Fruit fly (Drosophila melanogaster) Kc167 (cell line): ENCODE measurements around the gene CG11151.

Source experiments
- Myc ChIP-seq: fragments of >200 bp; optimal IDR thresholded peaks from 2 replicates; lab custom pipeline; 2017; ENCODE audit warnings: missing external identifiers
- Sin3A ChIP-seq: fragments of >200 bp; optimal IDR thresholded peaks from 2 replicates; lab custom pipeline; 2018; ENCODE audit warnings: missing external identifiers
- h ChIP-seq: fragments of >200 bp; optimal IDR thresholded peaks from 3 replicates; lab custom pipeline; 2018; ENCODE audit warnings: missing external identifiers
- insv ChIP-seq: fragments of >200 bp; optimal IDR thresholded peaks from 3 replicates; lab custom pipeline; 2018; ENCODE audit warnings: missing external identifiers
- psq ChIP-seq: fragments of >200 bp; optimal IDR thresholded peaks from 2 replicates; lab custom pipeline; 2017; ENCODE audit warnings: missing external identifiers
- ttk ChIP-seq: sonication (Bioruptor generic); optimal IDR thresholded peaks from 2 replicates; lab custom pipeline; 2017; ENCODE audit warnings: missing external identifiers

The CG11151 gene

DNA sequence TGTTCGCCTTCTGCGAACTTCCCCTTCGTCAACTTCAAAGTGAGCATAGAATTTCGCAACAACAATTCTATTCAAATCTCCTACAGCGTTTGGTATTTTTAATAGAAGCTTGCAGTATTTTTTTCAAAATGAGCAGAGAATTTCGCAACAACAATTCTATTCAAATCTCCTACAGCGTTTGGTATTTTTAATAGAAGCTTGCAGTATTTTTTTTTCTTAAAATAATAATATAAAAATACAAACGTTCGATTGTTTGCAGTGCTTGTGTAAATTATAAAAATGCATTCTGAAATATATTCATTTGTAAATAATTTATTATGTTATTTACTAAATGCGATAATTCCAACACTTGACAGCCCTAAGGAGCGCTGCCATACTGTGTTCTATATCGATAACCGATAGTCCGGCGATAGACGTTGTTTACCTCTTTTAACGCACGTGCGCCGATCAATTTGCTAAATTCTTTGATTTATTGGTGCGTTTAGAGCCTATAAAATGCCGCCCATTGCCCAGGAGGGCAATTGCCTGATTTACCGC, 17.3 kb downstream of the CG11151 start, which contains the start of the genes CG32625 and Rtc1:
Gene CG32625 (minus strand): TSS at position 51 of the 537 bp plus-strand sequence.
Gene Rtc1 (plus strand): TSS at position 404 of the 537 bp plus-strand sequence.
- no peak for TF ChIP-seq Sin3A (lab: Kevin White, UChicago)
- no peak for TF ChIP-seq ttk (lab: Kevin White, UChicago)
- no peak for TF ChIP-seq h (lab: Kevin White, UChicago)
- TF ChIP-seq Myc: no peak

DNA sequence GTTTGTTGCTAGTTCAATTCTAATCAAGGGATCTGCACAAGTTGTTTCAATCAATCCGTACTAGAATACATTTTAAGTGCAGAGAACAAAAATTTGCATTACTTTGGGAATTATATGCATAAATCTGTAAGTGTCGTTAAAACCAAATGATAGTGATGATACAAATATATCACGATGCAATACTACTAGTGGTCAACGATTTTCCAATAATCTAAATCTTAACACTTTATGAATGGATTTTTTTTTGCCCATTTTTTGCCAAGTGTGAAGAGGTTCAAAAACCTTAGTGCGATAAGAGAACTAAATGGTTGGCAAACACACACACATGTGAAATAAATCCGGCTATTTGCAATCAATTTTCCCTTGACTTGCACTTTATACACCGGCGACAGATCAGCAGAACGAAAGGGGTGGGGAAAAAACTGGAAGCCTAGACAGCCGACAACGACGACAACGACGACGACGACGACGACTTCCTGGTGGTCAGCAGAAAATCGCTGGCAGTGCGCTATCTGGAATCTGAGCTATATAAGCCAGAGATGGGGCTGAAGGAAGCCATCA, 19.5 kb downstream of the CG11151 start, which contains the start of gene Yp3:
Gene Yp3 (plus strand): TSS at position 558 of the 561 bp plus-strand sequence.
- TF ChIP-seq h (lab: Kevin White, UChicago) (no peak), insv (lab: Kevin White, UChicago) (no peak)

DNA sequence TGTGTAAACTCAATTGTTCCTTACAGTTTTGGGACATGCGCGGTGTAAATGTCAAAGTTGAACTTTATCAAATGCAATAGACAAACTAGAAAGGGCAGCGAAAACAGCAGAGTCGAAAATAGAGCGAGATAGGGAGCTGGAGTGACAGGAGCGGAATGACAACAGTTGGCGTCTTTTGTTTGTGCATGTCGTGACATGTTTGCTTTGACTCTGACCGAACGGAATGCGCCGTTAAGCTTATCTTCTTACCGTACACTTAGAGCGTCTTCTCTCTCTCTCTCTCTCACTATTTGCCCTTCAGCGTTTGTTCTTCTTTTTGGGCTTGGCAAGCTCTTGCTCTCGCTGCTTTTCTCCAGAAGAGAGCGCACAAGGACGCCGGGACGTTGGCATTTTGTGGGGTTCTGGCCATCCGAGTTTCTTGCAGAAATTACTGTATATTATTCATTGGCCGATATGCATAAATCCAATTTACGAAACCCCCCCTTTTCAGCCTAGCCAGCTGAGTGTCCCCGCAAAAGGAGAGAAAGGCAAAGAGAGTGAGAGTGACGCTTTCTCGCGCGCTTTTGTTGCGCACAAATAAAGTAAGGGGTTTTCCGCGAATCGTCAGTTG, 22.3 kb downstream of the CG11151 start:
- no peak for TF ChIP-seq insv (lab: Kevin White, UChicago)
- no peak for TF ChIP-seq Myc
- TF ChIP-seq psq (lab: Kevin White, UChicago): no peak
- TF ChIP-seq ttk (lab: Kevin White, UChicago): no peak
- no peak for TF ChIP-seq h (lab: Kevin White, UChicago)
- TF ChIP-seq Sin3A (lab: Kevin White, UChicago): no peak

DNA sequence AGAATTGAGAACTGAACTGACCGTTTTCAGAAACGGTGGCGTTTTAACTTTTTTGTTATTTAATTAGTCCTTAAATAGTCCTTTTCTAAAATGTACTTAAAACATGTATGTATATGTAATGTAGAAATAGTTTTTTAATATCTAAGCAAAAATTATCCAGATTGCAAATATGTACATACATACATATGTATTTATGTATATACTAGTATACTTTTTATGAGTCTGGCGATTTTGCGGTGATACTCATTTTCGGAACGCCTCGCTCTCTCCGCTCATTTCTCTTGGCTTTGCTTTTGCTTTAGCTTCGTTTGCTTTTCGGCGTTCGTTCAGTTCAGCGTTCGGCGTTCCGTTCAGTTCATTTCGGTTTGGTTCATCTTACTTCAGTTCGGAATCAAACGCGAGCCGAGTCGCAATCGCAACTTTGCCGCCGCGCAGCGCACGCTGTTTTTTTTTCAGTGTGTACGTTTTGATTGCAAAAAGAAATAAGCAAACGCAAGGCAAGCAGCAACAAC, 22.9 kb downstream of the CG11151 start, which contains the start of gene rdgB:
Gene rdgB (plus strand): TSS at position 381 of the 512 bp plus-strand sequence.
- TF ChIP-seq ttk (lab: Kevin White, UChicago) (no peak), psq (lab: Kevin White, UChicago) (no peak), insv (lab: Kevin White, UChicago) (no peak), Myc (no peak), Sin3A (lab: Kevin White, UChicago) (no peak), h (lab: Kevin White, UChicago) (no peak)

DNA sequence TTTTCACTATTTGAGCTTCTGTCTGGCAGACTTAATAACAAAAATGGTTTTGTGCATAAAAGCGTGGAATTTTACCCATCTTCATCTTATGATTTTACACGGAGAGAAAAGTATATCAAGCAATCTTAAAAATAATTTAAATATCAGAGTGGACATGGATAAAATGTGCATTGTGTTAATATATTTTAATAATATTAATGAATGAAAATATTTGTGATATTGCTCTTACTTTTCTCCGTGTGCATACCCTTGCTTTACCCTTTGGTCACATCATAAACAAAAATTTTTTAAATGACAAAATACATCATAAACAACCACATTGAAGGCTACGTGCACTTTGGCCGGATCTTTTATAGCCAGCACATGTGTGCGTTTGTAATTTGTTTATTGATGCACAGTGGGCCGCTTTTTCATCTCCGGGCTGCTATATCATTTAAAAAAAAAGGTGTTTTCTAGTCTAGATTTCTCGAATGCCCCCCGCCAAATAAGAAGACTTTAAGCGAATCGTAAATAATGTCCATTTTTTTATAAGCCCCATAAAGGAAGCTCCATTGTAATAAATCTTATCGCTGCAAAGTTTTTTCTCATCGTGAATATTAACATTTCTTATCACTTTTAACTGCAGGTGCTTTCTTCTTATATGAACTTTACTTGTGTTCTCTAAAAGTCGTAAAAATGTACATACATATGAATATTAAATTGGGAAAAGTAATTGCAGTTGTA, 25.0 kb downstream of the CG11151 start:
- TF ChIP-seq Myc: no peak

DNA sequence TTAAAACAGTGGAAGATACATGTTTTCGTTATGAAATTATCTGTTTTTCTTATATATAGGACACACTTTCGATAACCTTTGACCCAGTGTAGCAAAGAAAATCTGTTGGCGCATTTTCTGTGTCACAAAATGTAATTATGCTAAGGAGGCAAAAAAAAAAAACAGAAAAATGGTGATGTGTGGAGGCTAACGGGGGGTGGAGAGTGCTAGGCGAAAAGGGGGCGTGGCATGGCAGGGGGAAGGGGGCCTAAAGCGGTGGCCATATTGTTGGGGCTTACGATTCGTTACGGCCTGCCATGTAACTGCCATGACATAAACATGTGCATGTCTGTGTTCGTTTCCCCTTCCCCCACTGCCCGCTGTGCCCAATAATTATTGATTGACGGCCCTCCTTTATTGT, 25.7 kb downstream of the CG11151 start:
- no peak for TF ChIP-seq insv (lab: Kevin White, UChicago)
- TF ChIP-seq Sin3A (lab: Kevin White, UChicago): no peak
- no peak for TF ChIP-seq Myc
- TF ChIP-seq h (lab: Kevin White, UChicago): no peak
- no peak for TF ChIP-seq psq (lab: Kevin White, UChicago)
- no peak for TF ChIP-seq ttk (lab: Kevin White, UChicago)

DNA sequence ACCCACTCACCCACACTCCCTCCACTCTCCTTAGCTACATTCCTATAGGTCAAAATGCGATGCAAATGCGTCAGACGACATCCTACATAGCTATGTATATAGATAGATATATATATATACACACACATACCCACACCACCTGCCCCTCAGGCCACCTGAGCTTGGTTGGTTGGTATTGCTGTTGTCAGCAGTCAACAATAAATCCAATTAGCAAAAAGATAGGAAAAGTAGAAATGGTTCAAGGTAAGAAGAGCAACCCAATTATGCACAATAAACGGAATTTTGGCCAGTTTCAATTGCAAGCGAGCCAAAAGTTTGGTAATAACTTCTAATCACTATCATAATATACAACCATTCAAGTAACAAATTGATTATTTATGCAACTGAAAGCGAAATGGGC, 27.0 kb downstream of the CG11151 start:
- TF ChIP-seq ttk (lab: Kevin White, UChicago) (no peak), insv (lab: Kevin White, UChicago) (no peak), psq (lab: Kevin White, UChicago) (no peak), h (lab: Kevin White, UChicago) (no peak), Sin3A (lab: Kevin White, UChicago) (no peak), Myc (no peak)

DNA sequence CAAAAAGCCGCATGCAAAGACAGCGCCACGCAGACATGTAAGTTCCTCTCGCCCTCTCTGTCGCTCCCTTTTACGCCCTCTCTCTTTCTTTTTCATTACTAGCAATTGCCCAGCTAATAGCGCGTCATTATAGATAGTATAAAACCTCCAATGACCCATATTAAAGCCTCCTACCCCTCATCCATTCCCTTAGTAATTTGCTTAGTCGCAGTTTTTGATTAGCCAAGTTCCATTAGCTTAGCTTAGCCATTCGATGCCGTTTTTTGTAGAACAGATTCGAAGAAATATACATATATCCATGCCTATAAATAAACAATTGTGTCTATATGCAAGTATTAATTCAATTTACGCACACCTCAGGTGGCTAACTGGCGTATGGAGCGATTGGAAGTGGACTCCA, 31.2 kb downstream of the CG11151 start:
- no peak for TF ChIP-seq Sin3A (lab: Kevin White, UChicago)
- TF ChIP-seq ttk (lab: Kevin White, UChicago): no peak
- TF ChIP-seq insv (lab: Kevin White, UChicago): no peak
- TF ChIP-seq h (lab: Kevin White, UChicago): no peak

DNA sequence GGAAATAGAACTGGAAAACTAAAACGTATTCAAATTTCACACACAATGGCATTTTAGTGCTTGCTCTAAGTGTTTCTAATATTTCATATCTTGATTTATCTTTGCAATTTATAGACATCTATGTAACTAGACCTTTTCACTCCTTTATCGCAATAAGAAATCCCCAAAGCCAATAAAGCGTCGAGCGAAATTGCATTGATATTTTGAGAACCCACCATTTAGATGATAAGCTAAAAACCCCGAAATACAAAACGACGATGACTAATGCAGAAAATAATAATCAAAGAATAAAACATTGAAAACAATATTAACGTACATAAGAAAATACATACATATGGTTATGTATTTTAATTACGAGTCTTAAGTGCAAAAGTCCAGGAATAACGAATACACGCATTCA, 39.0 kb downstream of the CG11151 start:
- no peak for TF ChIP-seq h (lab: Kevin White, UChicago)
- TF ChIP-seq Sin3A (lab: Kevin White, UChicago): no peak
- TF ChIP-seq ttk (lab: Kevin White, UChicago): no peak
- TF ChIP-seq psq (lab: Kevin White, UChicago): no peak
- no peak for TF ChIP-seq insv (lab: Kevin White, UChicago)
- TF ChIP-seq Myc: no peak

DNA sequence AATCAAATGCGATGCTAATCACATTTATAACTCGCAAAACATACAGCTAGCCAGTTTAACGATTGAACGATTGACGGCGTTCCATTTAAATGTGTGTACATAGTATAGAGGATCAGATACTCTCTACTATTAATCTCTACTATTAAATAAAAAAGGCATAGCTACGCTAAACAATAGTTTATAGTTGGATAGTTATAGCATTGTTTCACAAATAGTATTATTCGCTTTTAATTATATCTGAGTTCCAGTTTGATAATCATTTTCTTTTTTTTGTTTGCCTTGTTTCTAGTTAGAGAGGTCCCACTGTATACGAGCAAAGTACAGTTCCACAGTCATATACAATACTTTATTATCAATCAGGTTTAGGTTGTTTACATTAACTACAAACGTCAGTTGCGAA, 40.2 kb downstream of the CG11151 start:
- no peak for TF ChIP-seq Myc
- no peak for TF ChIP-seq Sin3A (lab: Kevin White, UChicago)
- no peak for TF ChIP-seq insv (lab: Kevin White, UChicago)
- TF ChIP-seq ttk (lab: Kevin White, UChicago): no peak
- TF ChIP-seq h (lab: Kevin White, UChicago): no peak
- TF ChIP-seq psq (lab: Kevin White, UChicago): no peak

DNA sequence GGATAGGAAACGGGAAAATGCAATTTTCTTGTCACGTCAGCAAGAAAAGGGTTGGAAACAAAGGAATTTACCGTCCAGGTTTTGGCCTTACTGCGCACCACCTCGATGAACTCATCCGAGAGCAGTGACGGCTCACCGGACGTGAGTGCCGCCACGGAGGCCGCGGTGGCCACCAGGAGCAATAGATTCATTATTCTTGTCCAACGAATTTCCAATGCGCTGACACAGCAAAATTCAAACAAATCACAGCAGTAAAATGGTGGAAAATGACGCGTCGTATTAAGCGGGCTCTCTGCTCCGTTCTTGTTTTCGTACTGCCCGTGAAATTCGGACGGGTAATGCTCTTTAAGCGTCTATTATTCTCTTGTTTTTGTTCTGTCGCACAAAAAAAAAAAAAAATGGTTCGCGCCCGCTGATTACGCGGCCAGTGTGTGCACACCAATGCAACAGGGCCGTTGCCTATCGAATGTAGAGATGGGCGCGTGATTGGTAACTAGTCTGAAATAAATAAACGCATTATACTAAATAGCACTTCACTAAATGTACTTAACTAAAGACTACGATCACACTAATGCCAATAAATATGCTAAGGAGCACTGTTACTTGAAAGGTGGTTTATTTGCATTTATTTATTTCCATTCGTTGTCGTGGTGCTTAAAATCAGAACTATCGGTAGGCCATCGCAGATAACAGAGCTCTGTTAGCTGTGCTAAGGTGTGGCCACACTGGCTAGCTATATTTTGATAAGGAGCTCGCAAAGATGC, 42.4 kb downstream of the CG11151 start, which contains the start of the genes CtsB and amrt:
Gene CtsB (minus strand): TSS at position 432 of the 764 bp plus-strand sequence.
Gene amrt (plus strand): TSS at position 721 of the 764 bp plus-strand sequence.
- TF ChIP-seq Sin3A (lab: Kevin White, UChicago): peak; percentile 11
- TF ChIP-seq Myc: no peak
- no peak for TF ChIP-seq insv (lab: Kevin White, UChicago)
